Worm (Caenorhabditis elegans): ENCODE results near the gene adk-1.

Gene adk-1

DNA sequence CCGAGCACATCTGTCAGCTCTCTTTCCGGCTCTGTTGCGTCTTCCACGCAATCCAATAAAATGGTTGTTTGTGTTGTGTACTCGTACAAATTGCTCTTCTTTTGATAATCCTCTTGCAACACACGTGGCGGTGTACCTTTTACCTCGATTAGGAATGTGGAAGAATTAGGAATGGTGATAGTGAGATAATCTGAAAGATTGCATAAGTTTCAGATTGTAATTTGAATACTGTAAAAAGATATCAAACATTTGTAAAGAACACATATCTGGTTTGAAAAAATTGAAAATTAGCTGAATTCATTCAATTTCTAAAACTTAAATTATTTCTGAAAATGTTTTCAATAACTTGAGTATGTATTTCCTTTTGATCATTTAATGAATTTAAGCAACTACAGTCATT, 45.8 kb downstream of the adk-1 start, which contains the start of gene C08F8.6:
Gene C08F8.6 (minus strand): TSS at position 101 of the 400 bp plus-strand sequence.
- TF ChIP-seq cebp-1 (GFP tag; IDR thresholded peaks at IDR 0.05) = no peak
- TF ChIP-seq cebp-1 (tag; optimal IDR thresholded peaks at IDR 0.05) = no peak
- 0 out of 2 replicates have a peak, but pooled peaks have one; percentile 44 for TF ChIP-seq lag-1 (GFP tag; IDR thresholded peaks at IDR 0.05)

DNA sequence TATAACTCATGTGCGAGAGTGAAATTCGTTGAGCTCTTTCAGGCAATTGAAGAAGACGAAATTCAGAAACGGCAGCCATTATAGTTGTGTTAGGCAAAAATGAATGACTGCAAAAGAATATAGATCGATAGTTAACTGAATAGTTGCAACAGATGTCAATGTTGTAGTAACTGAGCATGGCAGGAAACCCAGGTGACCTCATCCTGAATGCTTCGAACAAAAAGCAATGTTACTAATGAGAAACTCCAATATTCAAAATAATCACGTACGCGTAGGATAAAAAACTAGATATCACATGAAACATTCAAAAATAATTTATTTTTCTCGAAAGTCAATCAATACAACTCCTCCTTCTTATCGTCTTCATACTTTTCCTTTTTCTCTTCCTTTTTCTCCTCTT, 48.2 kb downstream of the adk-1 start, which contains the start of gene fbxb-9:
Gene fbxb-9 (minus strand): TSS at position 101 of the 400 bp plus-strand sequence.
- TF ChIP-seq ZK185.1 (tag; optimal IDR thresholded peaks at IDR 0.05; ENCODE audit: poor library complexity, severe bottlenecking) = no peak
- no peak for TF ChIP-seq die-1 (tag; optimal IDR thresholded peaks at IDR 0.05)
- no peak for TF ChIP-seq attf-3 (GFP tag; conservative IDR thresholded peaks at IDR 0.05)
- no peak for TF ChIP-seq cebp-1 (GFP tag; IDR thresholded peaks at IDR 0.05)
- no peak for TF ChIP-seq cebp-1 (tag; optimal IDR thresholded peaks at IDR 0.05)
- no peak for TF ChIP-seq aptf-3 (GFP tag; IDR thresholded peaks at IDR 0.05)
- TF ChIP-seq B0336.3 (GFP tag; IDR thresholded peaks at IDR 0.05) = no peak
- no peak for TF ChIP-seq rec-8 (tag; optimal IDR thresholded peaks at IDR 0.05)
- no peak for TF ChIP-seq Y53G8AR.9 (GFP tag; conservative IDR thresholded peaks at IDR 0.05)
- no peak for TF ChIP-seq ceh-91 (GFP tag; IDR thresholded peaks at IDR 0.05)
- no peak for TF ChIP-seq ceh-40 (GFP tag; IDR thresholded peaks at IDR 0.05)
- TF ChIP-seq hrde-1 (tag; optimal IDR thresholded peaks at IDR 0.05; ENCODE audit: borderline replicate concordance) = no peak
- TF ChIP-seq rpc-1 (optimal IDR thresholded peaks at IDR 0.05) = no peak
- no peak for TF ChIP-seq rpc-1 (tag; optimal IDR thresholded peaks at IDR 0.05)
- no peak for TF ChIP-seq dpff-1 (tag; optimal IDR thresholded peaks at IDR 0.05)

DNA sequence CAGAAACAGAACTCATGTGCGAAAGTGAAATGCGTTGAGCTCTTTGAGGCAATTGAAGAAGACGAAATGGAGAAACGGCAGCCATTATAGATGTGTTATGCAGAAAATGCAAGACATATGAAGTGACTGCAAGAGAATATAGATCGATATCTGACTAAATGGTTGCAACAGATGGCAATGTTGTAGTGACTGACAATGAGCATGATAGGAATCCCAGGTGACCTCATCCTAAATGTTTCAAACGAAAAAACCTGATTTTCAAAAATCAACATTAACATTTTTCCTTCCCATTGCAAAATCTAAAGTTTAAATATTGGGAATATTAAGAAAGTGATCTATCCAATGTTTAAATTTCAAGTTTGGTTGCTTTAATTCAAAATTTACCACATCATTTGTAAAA, 49.9 kb downstream of the adk-1 start, which contains the start of gene C08F8.15:
Gene C08F8.15 (minus strand): TSS at position 101 of the 400 bp plus-strand sequence.
- TF ChIP-seq ceh-27 (GFP tag; optimal IDR thresholded peaks at IDR 0.05) (no peak), B0035.1 (tag; optimal IDR thresholded peaks at IDR 0.05) (no peak), dox-1 (GFP tag; IDR thresholded peaks at IDR 0.05) (no peak), lin-40 (tag; optimal IDR thresholded peaks at IDR 0.05) (no peak), F39B2.1 (GFP tag; IDR thresholded peaks at IDR 0.05) (no peak)

DNA sequence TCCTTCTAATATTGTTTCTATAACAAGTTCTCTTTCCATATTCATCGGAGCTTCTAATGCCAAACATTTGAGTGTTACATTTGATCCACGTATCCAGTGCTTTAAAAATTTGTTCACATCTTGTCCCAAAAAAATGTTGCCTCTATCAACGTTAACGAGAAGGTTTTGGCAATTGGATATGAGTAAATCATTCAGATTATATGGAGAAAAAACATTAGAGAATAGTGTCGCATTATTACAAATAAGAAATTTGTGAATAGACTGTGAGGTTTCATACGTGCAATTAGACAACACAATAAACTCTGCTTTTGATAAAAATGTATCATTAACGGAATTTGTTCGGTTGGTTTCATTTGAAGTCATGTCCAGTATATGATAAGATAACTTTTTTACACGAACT, 50.7 kb downstream of the adk-1 start, which contains the start of gene mboa-4:
Gene mboa-4 (minus strand): TSS at position 101 of the 400 bp plus-strand sequence.
- TF ChIP-seq lsl-1 (GFP tag; optimal IDR thresholded peaks at IDR 0.05) = no peak
- TF ChIP-seq hmg-1.2 (GFP tag; IDR thresholded peaks at IDR 0.05) = no peak
- no peak for TF ChIP-seq ccch-3 (GFP tag; optimal IDR thresholded peaks at IDR 0.05)
- TF ChIP-seq hsf-1 (GFP tag; IDR thresholded peaks at IDR 0.05) = no peak
- TF ChIP-seq ceh-27 (GFP tag; optimal IDR thresholded peaks at IDR 0.05) = no peak
- no peak for TF ChIP-seq fkh-3 (tag; optimal IDR thresholded peaks at IDR 0.05)
- no peak for TF ChIP-seq snpc-1.3 (tag; optimal IDR thresholded peaks at IDR 0.05; ENCODE audit: insufficient read depth)
- no peak for TF ChIP-seq T07F8.4 (tag; optimal IDR thresholded peaks at IDR 0.05)
- TF ChIP-seq snpc-4 (GFP tag; optimal IDR thresholded peaks at IDR 0.05) = no peak
- TF ChIP-seq snpc-4 (tag; optimal IDR thresholded peaks at IDR 0.05) = no peak
- TF ChIP-seq aptf-3 (GFP tag; IDR thresholded peaks at IDR 0.05) = no peak
- TF ChIP-seq athp-1 (tag; optimal IDR thresholded peaks at IDR 0.05) = no peak
- no peak for TF ChIP-seq madf-6 (GFP tag; IDR thresholded peaks at IDR 0.05)
- no peak for TF ChIP-seq ztf-3 (GFP tag; optimal IDR thresholded peaks at IDR 0.05)

Measured in whole organism, young adult.